Worm (Caenorhabditis elegans) whole organism, L4 larva: Measurements from ENCODE around the gene T16D1.1.

Source experiments
- F10B5.3 ChIP-seq: sonication (generic microtip); optimal IDR thresholded peaks from 2 replicates; lab custom pipeline; 2016; ENCODE audit warnings: mild to moderate bottlenecking, missing genetic modification characterization, missing compliant biosample characterization
- R02D3.7 ChIP-seq: fragments of 150-350 bp; sonication (generic microtip); optimal IDR thresholded peaks from 3 replicates; lab custom pipeline; 2014; ENCODE audit warnings: missing biosample characterization, missing genetic modification characterization
- T26A8.4 ChIP-seq: fragments of 200-800 bp; sonication (Bioruptor generic); IDR thresholded peaks from 2 replicates; pipeline ENCODE4 v1.3.6; 2022; ENCODE audit warnings: missing genetic modification characterization, missing compliant biosample characterization
- aha-1 ChIP-seq: fragments of 150-350 bp; peaks from one replicate; lab custom pipeline; 2014; ENCODE audit warnings: missing biosample characterization, missing genetic modification characterization
- ceh-28 ChIP-seq: fragments of 150-350 bp; optimal IDR thresholded peaks from 2 replicates; lab custom pipeline; 2014; ENCODE audit warnings: missing biosample characterization, missing genetic modification reagents, missing genetic modification characterization
- ces-1 ChIP-seq: fragments of 150-350 bp; sonication (generic microtip); optimal IDR thresholded peaks from 4 replicates; lab custom pipeline; 2014; ENCODE audit warnings: missing biosample characterization, missing genetic modification reagents, missing genetic modification characterization
- ctbp-1 ChIP-seq: fragments of 200-800 bp; sonication (Bioruptor generic); IDR thresholded peaks from 2 replicates; pipeline ENCODE4 v1.3.6; 2022; ENCODE audit warnings: missing genetic modification reagents, missing genetic modification characterization, missing compliant biosample characterization
- daf-16 ChIP-seq, 3 experiments: sonication (generic microtip); optimal IDR thresholded peaks; 2 replicates each; lab custom pipeline; 2016 to 2017; ENCODE audit warnings: missing genetic modification characterization in 3 of 3, missing genetic modification reagents in 3 of 3, mild to moderate bottlenecking in 2 of 3, missing compliant biosample characterization in 2 of 3, missing biosample characterization in 1 of 3, moderate library complexity in 1 of 3
- daf-8 ChIP-seq: fragments of 200-800 bp; sonication (Bioruptor generic); IDR thresholded peaks from 2 replicates; pipeline ENCODE4 v1.3.6; 2022; ENCODE audit warnings: missing genetic modification characterization, missing compliant biosample characterization
- dmd-6 ChIP-seq: fragments of 200-800 bp; sonication (Bioruptor generic); IDR thresholded peaks from 2 replicates; pipeline ENCODE4 v1.3.6; 2022; ENCODE audit warnings: missing genetic modification reagents, missing genetic modification characterization, missing compliant biosample characterization
- dmd-9 ChIP-seq: fragments of 200-800 bp; sonication (Bioruptor generic); IDR thresholded peaks from 2 replicates; pipeline ENCODE4 v1.3.6; 2022; ENCODE audit warnings: missing genetic modification reagents, missing genetic modification characterization, missing compliant biosample characterization
- dve-1 ChIP-seq: sonication (generic microtip); optimal IDR thresholded peaks from 2 replicates; lab custom pipeline; 2017; ENCODE audit warnings: antibody characterized with exemption, mild to moderate bottlenecking, missing genetic modification characterization, missing compliant biosample characterization; ENCODE audit not compliant: insufficient read depth
- hif-1 ChIP-seq, 2 experiments: sonication (generic microtip); optimal IDR thresholded peaks; 2 replicates each; lab custom pipeline; 2016 to 2017; ENCODE audit warnings: missing compliant biosample characterization in 2 of 2, missing genetic modification characterization in 2 of 2, missing genetic modification reagents in 2 of 2, missing genotype in 2 of 2, mild to moderate bottlenecking in 1 of 2
- hlh-11 ChIP-seq: fragments of 200-800 bp; sonication (Bioruptor generic); optimal IDR thresholded peaks from 2 replicates; lab custom pipeline; 2018; ENCODE audit warnings: mild to moderate bottlenecking, missing genetic modification characterization, missing compliant biosample characterization
- hmg-1.1 ChIP-seq: fragments of 200-800 bp; sonication (Bioruptor generic); IDR thresholded peaks from 2 replicates; pipeline ENCODE4 v1.3.6; 2022; ENCODE audit warnings: missing genetic modification reagents, missing genetic modification characterization, missing compliant biosample characterization
- lin-13 ChIP-seq: fragments of 150-350 bp; optimal IDR thresholded peaks from 2 replicates; lab custom pipeline; 2014; ENCODE audit warnings: missing biosample characterization, missing genetic modification reagents, missing genetic modification characterization
- lsy-2 ChIP-seq, 2 experiments: fragments of 150-350 bp in 1 of 2; sonication (generic microtip) in 1 of 2; optimal IDR thresholded peaks; 2 replicates each; lab custom pipeline; 2014 to 2017; ENCODE audit warnings: missing biosample characterization in 2 of 2, missing genetic modification characterization in 2 of 2
- madf-5 ChIP-seq, 2 experiments: fragments of 200-800 bp; sonication (Bioruptor generic); IDR thresholded peaks; 2 replicates each; pipeline ENCODE4 v1.3.6; 2022; ENCODE audit warnings: missing compliant biosample characterization in 2 of 2, missing genetic modification characterization in 2 of 2
- mdl-1 ChIP-seq, 2 experiments: fragments of 150-350 bp in 1 of 2; sonication (generic microtip) in 1 of 2; optimal IDR thresholded peaks; 2 replicates each; lab custom pipeline; 2014 to 2017; ENCODE audit warnings: missing biosample characterization in 2 of 2, missing genetic modification characterization in 2 of 2
- mep-1 ChIP-seq: fragments of 150-350 bp; sonication (generic microtip); optimal IDR thresholded peaks from 3 replicates; lab custom pipeline; 2014; ENCODE audit warnings: missing biosample characterization, missing genetic modification characterization
- mes-2 ChIP-seq: sonication (generic microtip); optimal IDR thresholded peaks from 2 replicates; lab custom pipeline; 2016; ENCODE audit warnings: missing genotype, mild to moderate bottlenecking, missing genetic modification characterization, missing compliant biosample characterization; ENCODE audit not compliant: poor library complexity, severe bottlenecking
- mxl-2 ChIP-seq: fragments of 200-800 bp; sonication (Bioruptor generic); conservative IDR thresholded peaks from 2 replicates; pipeline ENCODE4 v1.3.6; 2022; ENCODE audit warnings: missing genetic modification reagents, missing genetic modification characterization, missing compliant biosample characterization
- nhr-10 ChIP-seq: fragments of 150-350 bp; optimal IDR thresholded peaks from 2 replicates; lab custom pipeline; 2014; ENCODE audit warnings: missing biosample characterization, missing genetic modification characterization
- nhr-11 ChIP-seq: fragments of 150-350 bp; optimal IDR thresholded peaks from 2 replicates; lab custom pipeline; 2014; ENCODE audit warnings: missing biosample characterization, missing genetic modification characterization
- nhr-111 ChIP-seq: fragments of 200-800 bp; sonication (Bioruptor generic); optimal IDR thresholded peaks from 2 replicates; lab custom pipeline; 2018; ENCODE audit warnings: mild to moderate bottlenecking, missing genetic modification characterization, missing compliant biosample characterization
- nhr-237 ChIP-seq: sonication (generic microtip); optimal IDR thresholded peaks from 2 replicates; lab custom pipeline; 2017; ENCODE audit warnings: missing biosample characterization, missing genetic modification characterization
- nhr-25 ChIP-seq: sonication (generic microtip); optimal IDR thresholded peaks from 2 replicates; lab custom pipeline; 2017; ENCODE audit warnings: missing genetic modification characterization, mild to moderate bottlenecking, missing compliant biosample characterization, antibody characterized with exemption, moderate library complexity, borderline replicate concordance; ENCODE audit not compliant: insufficient read depth
- nhr-28 ChIP-seq: fragments of 150-350 bp; optimal IDR thresholded peaks from 2 replicates; lab custom pipeline; 2014; ENCODE audit warnings: missing biosample characterization, missing genetic modification characterization
- nhr-48 ChIP-seq: sonication (generic microtip); optimal IDR thresholded peaks from 2 replicates; lab custom pipeline; 2016; ENCODE audit warnings: mild to moderate bottlenecking, missing genetic modification characterization, missing compliant biosample characterization
- pqm-1 ChIP-seq: sonication (generic microtip); optimal IDR thresholded peaks from 2 replicates; lab custom pipeline; 2017; ENCODE audit warnings: missing biosample characterization, missing genetic modification characterization
- rbr-2 ChIP-seq: sonication (generic microtip); optimal IDR thresholded peaks from 2 replicates; lab custom pipeline; 2016; ENCODE audit warnings: missing genotype, missing genetic modification characterization, missing compliant biosample characterization
- saeg-2 ChIP-seq: fragments of 200-800 bp; sonication (Bioruptor generic); IDR thresholded peaks from 2 replicates; pipeline ENCODE4 v1.3.6; 2022; ENCODE audit warnings: missing genetic modification reagents, missing genetic modification characterization, missing compliant biosample characterization
- sdz-12 ChIP-seq: fragments of 200-800 bp; sonication (Bioruptor generic); optimal IDR thresholded peaks from 2 replicates; lab custom pipeline; 2018; ENCODE audit warnings: mild to moderate bottlenecking, missing genetic modification characterization, missing compliant biosample characterization
- tra-1 ChIP-seq: fragments of 200-800 bp; sonication (Bioruptor generic); IDR thresholded peaks from 2 replicates; pipeline ENCODE4 v1.3.6; 2022; ENCODE audit warnings: missing genetic modification reagents, missing genetic modification characterization, missing compliant biosample characterization
- unc-130 ChIP-seq: sonication (generic microtip); optimal IDR thresholded peaks from 2 replicates; lab custom pipeline; 2016; ENCODE audit warnings: missing genetic modification reagents, missing genetic modification characterization, missing compliant biosample characterization
- unc-39 ChIP-seq: sonication (generic microtip); optimal IDR thresholded peaks from 2 replicates; lab custom pipeline; 2017; ENCODE audit warnings: missing biosample characterization, missing genetic modification characterization
- unc-62 ChIP-seq, 3 experiments: fragments of 150-350 bp in 1 of 3; sonication (generic microtip); optimal IDR thresholded peaks in 2 of 3; peaks in 1 of 3; 1 replicate in 1 of 3; 2 replicates in 2 of 3; lab custom pipeline; 2014 to 2017; ENCODE audit warnings: missing biosample characterization in 3 of 3, missing genetic modification characterization in 3 of 3, missing genetic modification reagents in 3 of 3, missing genotype in 1 of 3
- zfp-2 ChIP-seq: sonication (generic microtip); optimal IDR thresholded peaks from 2 replicates; lab custom pipeline; 2016; ENCODE audit warnings: mild to moderate bottlenecking, missing genetic modification characterization, missing compliant biosample characterization
- ztf-7 ChIP-seq: fragments of 150-350 bp; optimal IDR thresholded peaks from 2 replicates; lab custom pipeline; 2014; ENCODE audit warnings: missing biosample characterization, missing genetic modification characterization

The T16D1.1 gene

ce11 chrII:5231111-5231510 lies 10.3 kb downstream of the T16D1.1 start, which contains the start of gene EGAP2.1:
EGAP2.1 (plus strand) TSS chrII:5231411.
- TF ChIP-seq nhr-237 (tag; lab: Kevin White, UChicago): no peak
- no peak for TF ChIP-seq R02D3.7 (tag; lab: Kevin White, UChicago)
- no peak for TF ChIP-seq nhr-48
- no peak for TF ChIP-seq nhr-28 (tag; lab: Kevin White, UChicago)
- no peak for TF ChIP-seq dmd-9 (GFP tag; lab: Robert Waterston, UW)
- no peak for TF ChIP-seq nhr-111 (GFP tag; lab: Kevin White, UChicago)
- no peak for TF ChIP-seq T26A8.4 (GFP tag; lab: Robert Waterston, UW)

- TF ChIP-seq zfp-2 (no peak), saeg-2 (no peak), F10B5.3 (no peak), rbr-2 (no peak), hif-1 (tag; optimal IDR thresholded peaks at IDR 0.05; lab: Kevin White, UChicago) (no peak), ctbp-1 (GFP tag; lab: Robert Waterston, UW) (no peak), unc-39 (no peak), T26A8.4 (GFP tag; lab: Robert Waterston, UW) (no peak), nhr-10 (tag; lab: Kevin White, UChicago) (no peak), ceh-28 (no peak), nhr-25 (tag; lab: Kevin White, UChicago) (no peak), pqm-1 (tag; lab: Kevin White, UChicago) (no peak), lin-13 (no peak)
These were observed 11.9 kb downstream of the T16D1.1 start, which contains the start of gene EGAP2.2 for ce11 chrII:5229596-5229995. EGAP2.2 (plus strand) TSS chrII:5229896.

DNA sequence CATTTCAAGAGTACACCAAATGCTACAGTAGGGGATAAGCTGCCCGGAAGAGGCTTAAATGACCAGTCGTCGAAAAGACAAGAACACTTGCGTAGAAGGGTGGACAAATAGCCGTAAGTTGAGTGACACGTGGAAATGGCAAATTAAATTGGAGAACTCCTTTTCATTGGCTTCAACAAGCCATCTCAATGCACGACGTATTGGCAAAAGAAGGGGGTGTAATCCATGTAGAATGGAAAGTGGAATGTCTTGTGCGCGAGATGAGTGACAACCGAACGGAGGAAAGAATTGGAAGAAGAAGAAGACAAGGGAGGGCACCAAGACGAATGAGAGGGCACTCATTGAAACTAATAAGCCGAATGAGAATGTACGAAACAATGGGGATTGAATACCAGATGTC lies 12.8 kb downstream of the T16D1.1 start:
- TF ChIP-seq unc-130 (GFP tag; lab: Kevin White, UChicago) (no peak), unc-62 (GFP tag; optimal IDR thresholded peaks at IDR 0.05 in 1 of 2; lab: Kevin White, UChicago) (peak in 1 of 2 experiments; percentile 13), unc-62 (tag; optimal IDR thresholded peaks at IDR 0.05; lab: Kevin White, UChicago) (no peak)

DNA sequence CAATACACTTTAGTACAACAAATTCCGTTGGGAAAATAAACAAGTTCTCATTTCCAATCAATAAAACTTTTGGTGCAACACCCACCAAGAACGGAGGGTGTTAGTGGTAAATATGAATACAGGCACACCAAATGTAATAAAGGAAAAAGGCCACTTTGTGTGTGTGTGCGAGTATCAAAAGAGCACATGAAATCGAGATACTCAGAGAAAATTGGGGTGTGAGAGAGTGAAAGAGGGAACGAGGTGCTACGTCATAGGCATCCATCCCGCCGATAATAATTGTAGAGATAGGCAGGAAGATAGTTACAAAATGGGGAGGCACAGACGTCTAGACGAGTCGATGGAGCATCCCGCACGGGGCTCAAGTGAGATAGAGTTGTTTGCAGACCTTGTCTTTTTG lies 13.7 kb downstream of the T16D1.1 start:
- TF ChIP-seq ctbp-1 (GFP tag; lab: Robert Waterston, UW) (no peak), daf-8 (GFP tag; lab: Robert Waterston, UW) (no peak), tra-1 (no peak), nhr-28 (tag; lab: Kevin White, UChicago) (peak; percentile 64), mxl-2 (GFP tag; lab: Robert Waterston, UW) (no peak), hlh-11 (tag; lab: Kevin White, UChicago) (peak; percentile 77), mep-1 (tag; lab: Kevin White, UChicago) (peak; percentile 20), unc-62 (GFP tag; optimal IDR thresholded peaks at IDR 0.05 in 1 of 2; lab: Kevin White, UChicago) (peak in 1 of 2 experiments; percentile 42), unc-62 (tag; optimal IDR thresholded peaks at IDR 0.05; lab: Kevin White, UChicago) (no peak), aha-1 (peak; percentile 84), daf-16 (GFP tag; optimal IDR thresholded peaks at IDR 0.05; lab: Kevin White, UChicago) (no peak), daf-16 (tag; optimal IDR thresholded peaks at IDR 0.05; lab: Kevin White, UChicago) (peak; percentile 74), mes-2 (tag; lab: Kevin White, UChicago) (peak; percentile 36), nhr-11 (tag; lab: Kevin White, UChicago) (no peak), dve-1 (tag; lab: Kevin White, UChicago) (peak; percentile 63), ces-1 (GFP tag; lab: Kevin White, UChicago) (no peak), sdz-12 (GFP tag; lab: Kevin White, UChicago) (no peak), rbr-2 (peak; percentile 2), hmg-1.1 (GFP tag; lab: Robert Waterston, UW) (0 out of 2 replicates have a peak, but pooled peaks have one; percentile 10), mdl-1 (tag; optimal IDR thresholded peaks at IDR 0.05; lab: Kevin White, UChicago) (peak in 1 of 2 experiments; percentile 34), ztf-7 (no peak), madf-5 (GFP tag; IDR thresholded peaks at IDR 0.05; lab: Robert Waterston, UW) (no peak), dmd-6 (GFP tag; lab: Robert Waterston, UW) (peak; percentile 61), lsy-2 (tag; optimal IDR thresholded peaks at IDR 0.05; lab: Kevin White, UChicago) (peak in 1 of 2 experiments; percentile 1), unc-39 (no peak)
